Worm (Caenorhabditis elegans): Measurements from ENCODE around the gene sem-5.
A peak's percentile ranks its signal among the peaks of the same experiment; 100 is the strongest.

- TF ChIP-seq F49E8.2 (tag; optimal IDR thresholded peaks at IDR 0.05; ENCODE audit: borderline replicate concordance): no peak
- no peak for TF ChIP-seq aly-2 (tag; optimal IDR thresholded peaks at IDR 0.05)
- peak; percentile 20 for TF ChIP-seq hlh-30 (tag; optimal IDR thresholded peaks at IDR 0.05; ENCODE audit: insufficient read depth)
- no peak for TF ChIP-seq ceh-20 (GFP tag; IDR thresholded peaks at IDR 0.05)
- TF ChIP-seq mdt-29 (GFP tag; IDR thresholded peaks at IDR 0.05): no peak
- TF ChIP-seq ama-1 (optimal IDR thresholded peaks at IDR 0.05): no peak
- TF ChIP-seq ztf-7 (tag; optimal IDR thresholded peaks at IDR 0.05): no peak
Measured at ce11 chrX:7990282-7990681, 28.8 kb upstream of the sem-5 start.
